Worm (Caenorhabditis elegans) whole organism, L1 larva: Measurements from ENCODE around the gene R04B5.5.
A peak's percentile ranks its signal among the peaks of the same experiment; 100 is the strongest.
"Not testable (repeated sequence)": the region's sequence is repeated elsewhere in the genome, so short reads cannot be mapped to it uniquely, and the experiment has no call there.

Experiments
- C16A3.4 ChIP-seq: fragments of 150-350 bp; optimal IDR thresholded peaks from 2 replicates; lab custom pipeline; 2014; ENCODE audit warnings: missing biosample characterization, missing genetic modification characterization
- alr-1 ChIP-seq: fragments of 200-800 bp; sonication (Bioruptor generic); optimal IDR thresholded peaks from 2 replicates; lab custom pipeline; 2018; ENCODE audit warnings: borderline replicate concordance, mild to moderate bottlenecking, missing genetic modification characterization, missing compliant biosample characterization
- ama-1 ChIP-seq: fragments of 150-350 bp; optimal IDR thresholded peaks from 2 replicates; lab custom pipeline; 2014
- blmp-1 ChIP-seq: fragments of 150-350 bp; optimal IDR thresholded peaks from 2 replicates; lab custom pipeline; 2014; ENCODE audit warnings: missing biosample characterization, missing genetic modification characterization
- ceh-63 ChIP-seq: fragments of 200-800 bp; sonication (Bioruptor generic); optimal IDR thresholded peaks from 2 replicates; lab custom pipeline; 2018; ENCODE audit warnings: mild to moderate bottlenecking, missing genetic modification characterization, missing compliant biosample characterization
- ceh-82 ChIP-seq, 3 experiments: fragments of 150-350 bp in 1 of 3; sonication (generic microtip) in 2 of 3; optimal IDR thresholded peaks; 2 replicates each; lab custom pipeline; 2014 to 2017; ENCODE audit warnings: missing biosample characterization in 3 of 3, missing genetic modification characterization in 3 of 3
- ceh-88 ChIP-seq: fragments of 200-800 bp; sonication (Bioruptor generic); IDR thresholded peaks from 2 replicates; pipeline ENCODE4 v1.3.6; 2022; ENCODE audit warnings: missing genetic modification characterization, missing compliant biosample characterization
- dpl-1 ChIP-seq, 3 experiments: fragments of 150-350 bp in 2 of 3; sonication (generic microtip) in 1 of 3; optimal IDR thresholded peaks; 2 replicates each; lab custom pipeline; 2014 to 2017; ENCODE audit warnings: missing biosample characterization in 3 of 3, missing genetic modification characterization in 3 of 3, missing genetic modification reagents in 3 of 3
- dsc-1 ChIP-seq: sonication (generic microtip); optimal IDR thresholded peaks from 2 replicates; lab custom pipeline; 2016; ENCODE audit warnings: mild to moderate bottlenecking, missing genetic modification characterization, missing compliant biosample characterization
- efl-1 ChIP-seq, 4 experiments: fragments of 150-350 bp; optimal IDR thresholded peaks in 3 of 4; peaks in 1 of 4; 1 replicate in 1 of 4; 2 replicates in 3 of 4; lab custom pipeline; 2014; ENCODE audit warnings: missing biosample characterization in 2 of 4, missing genetic modification characterization in 2 of 4, missing genetic modification reagents in 2 of 4
- egl-13 ChIP-seq: sonication (generic microtip); optimal IDR thresholded peaks from 2 replicates; lab custom pipeline; 2016; ENCODE audit warnings: missing genotype, missing genetic modification reagents, missing genetic modification characterization, missing compliant biosample characterization
- egl-27 ChIP-seq, 2 experiments: fragments of 150-350 bp in 1 of 2; sonication (generic microtip); optimal IDR thresholded peaks; 3 replicates each; lab custom pipeline; 2017 to 2018; ENCODE audit warnings: missing biosample characterization in 2 of 2, missing genetic modification characterization in 2 of 2, missing genetic modification reagents in 2 of 2
- elt-3 ChIP-seq, 6 experiments: fragments of 150-350 bp in 1 of 6; sonication (generic microtip); optimal IDR thresholded peaks; 2 replicates each; lab custom pipeline; 2017 to 2018; ENCODE audit warnings: missing biosample characterization in 6 of 6, missing genetic modification characterization in 6 of 6, inconsistent platforms in 1 of 6
- ets-5 ChIP-seq: fragments of 200-800 bp; sonication (Bioruptor generic); IDR thresholded peaks from 2 replicates; pipeline ENCODE4 v1.3.6; 2022; ENCODE audit warnings: missing genetic modification characterization, missing compliant biosample characterization
- fkh-10 ChIP-seq: sonication (generic microtip); optimal IDR thresholded peaks from 2 replicates; lab custom pipeline; 2017; ENCODE audit warnings: missing biosample characterization, missing genetic modification reagents, missing genetic modification characterization
- fkh-4 ChIP-seq: sonication (generic microtip); optimal IDR thresholded peaks from 2 replicates; lab custom pipeline; 2016; ENCODE audit warnings: missing compliant biosample characterization, missing genetic modification characterization, borderline replicate concordance
- fkh-8 ChIP-seq: sonication (generic microtip); optimal IDR thresholded peaks from 2 replicates; lab custom pipeline; 2016; ENCODE audit warnings: mild to moderate bottlenecking, missing genetic modification characterization, missing compliant biosample characterization
- grh-1 ChIP-seq: fragments of 200-800 bp; sonication (Bioruptor generic); IDR thresholded peaks from 2 replicates; pipeline ENCODE4 v1.3.6; 2022; ENCODE audit warnings: missing genetic modification reagents, missing genetic modification characterization, missing compliant biosample characterization
- hlh-17 ChIP-seq: fragments of 200-800 bp; sonication (Bioruptor generic); optimal IDR thresholded peaks from 2 replicates; lab custom pipeline; 2018; ENCODE audit warnings: missing genetic modification characterization, mild to moderate bottlenecking, missing compliant biosample characterization, moderate library complexity, borderline replicate concordance
- isw-1 ChIP-seq: fragments of 200-800 bp; sonication (Bioruptor generic); IDR thresholded peaks from 2 replicates; pipeline ENCODE4 v1.3.6; 2022; ENCODE audit warnings: missing genetic modification characterization, missing compliant biosample characterization
- lin-13 ChIP-seq: fragments of 150-350 bp; optimal IDR thresholded peaks from 2 replicates; lab custom pipeline; 2014; ENCODE audit warnings: missing biosample characterization, missing genetic modification reagents, missing genetic modification characterization
- lin-14 ChIP-seq: fragments of 200-800 bp; sonication (Bioruptor generic); optimal IDR thresholded peaks from 2 replicates; lab custom pipeline; 2018; ENCODE audit warnings: mild to moderate bottlenecking, missing genetic modification characterization, moderate library complexity, missing compliant biosample characterization
- lin-35 ChIP-seq, 2 experiments: fragments of 150-350 bp; optimal IDR thresholded peaks; 2 replicates each; lab custom pipeline; 2014; ENCODE audit warnings: missing biosample characterization in 2 of 2, missing genetic modification characterization in 2 of 2, missing genetic modification reagents in 2 of 2
- lin-39 ChIP-seq: fragments of 150-350 bp; optimal IDR thresholded peaks from 2 replicates; lab custom pipeline; 2014; ENCODE audit warnings: missing biosample characterization, missing genetic modification reagents, missing genetic modification characterization
- lir-3 ChIP-seq: sonication (generic microtip); optimal IDR thresholded peaks from 2 replicates; lab custom pipeline; 2016; ENCODE audit warnings: mild to moderate bottlenecking, missing genetic modification characterization, moderate library complexity, missing compliant biosample characterization; ENCODE audit not compliant: poor library complexity
- nhr-11 ChIP-seq: fragments of 150-350 bp; optimal IDR thresholded peaks from 2 replicates; lab custom pipeline; 2014; ENCODE audit warnings: missing biosample characterization, missing genetic modification characterization
- nhr-12 ChIP-seq: sonication (generic microtip); optimal IDR thresholded peaks from 2 replicates; lab custom pipeline; 2017; ENCODE audit warnings: missing biosample characterization, missing genetic modification characterization
- nhr-19 ChIP-seq: fragments of 200-800 bp; sonication (Bioruptor generic); conservative IDR thresholded peaks from 2 replicates; pipeline ENCODE4 v1.3.6; 2022; ENCODE audit warnings: missing genetic modification characterization, missing compliant biosample characterization
- nhr-237 ChIP-seq: fragments of 150-350 bp; optimal IDR thresholded peaks from 2 replicates; lab custom pipeline; 2014; ENCODE audit warnings: missing biosample characterization, missing genetic modification characterization
- nhr-76 ChIP-seq: sonication (generic microtip); optimal IDR thresholded peaks from 2 replicates; lab custom pipeline; 2017; ENCODE audit warnings: missing biosample characterization, missing genetic modification characterization
- nhr-77 ChIP-seq: fragments of 150-350 bp; optimal IDR thresholded peaks from 2 replicates; lab custom pipeline; 2014; ENCODE audit warnings: missing biosample characterization, missing genetic modification characterization
- nhr-85 ChIP-seq: sonication (generic microtip); peaks from one replicate; lab custom pipeline; 2016; ENCODE audit warnings: missing genetic modification characterization, inconsistent platforms, missing compliant biosample characterization
- pag-3 ChIP-seq: sonication (generic microtip); optimal IDR thresholded peaks from 2 replicates; lab custom pipeline; 2017; ENCODE audit warnings: missing genetic modification characterization, mild to moderate bottlenecking, missing compliant biosample characterization, antibody characterized with exemption, borderline replicate concordance; ENCODE audit not compliant: insufficient read depth
- snpc-4 ChIP-seq: fragments of 150-350 bp; optimal IDR thresholded peaks from 2 replicates; lab custom pipeline; 2014; ENCODE audit warnings: missing biosample characterization, missing genetic modification characterization
- snu-23 ChIP-seq: sonication (generic microtip); optimal IDR thresholded peaks from 2 replicates; lab custom pipeline; 2016; ENCODE audit warnings: missing genetic modification characterization, missing compliant biosample characterization
- unc-86 ChIP-seq: sonication (generic microtip); optimal IDR thresholded peaks from 2 replicates; lab custom pipeline; 2016; ENCODE audit warnings: missing genetic modification characterization, missing compliant biosample characterization
- unc-98 ChIP-seq: fragments of 200-800 bp; sonication (Bioruptor generic); IDR thresholded peaks from 2 replicates; pipeline ENCODE4 v1.3.6; 2022; ENCODE audit warnings: missing genetic modification characterization, missing compliant biosample characterization
- vab-15 ChIP-seq: sonication (generic microtip); optimal IDR thresholded peaks from 2 replicates; lab custom pipeline; 2017; ENCODE audit warnings: missing genotype, mild to moderate bottlenecking, missing genetic modification characterization, missing compliant biosample characterization
- xbp-1 ChIP-seq: sonication (generic microtip); optimal IDR thresholded peaks from 2 replicates; lab custom pipeline; 2016; ENCODE audit warnings: missing genetic modification characterization, missing compliant biosample characterization

R04B5.5 gene

ce11 chrV:10046503-10046902 lies 40.8 kb upstream of the R04B5.5 start (continued):
- no peak for TF ChIP-seq pag-3
- peak; percentile 54 for TF ChIP-seq lin-14 (GFP tag; lab: Kevin White, UChicago)
- peak in 1 of 2 experiments; percentile 16 for TF ChIP-seq lin-35 (GFP tag; optimal IDR thresholded peaks at IDR 0.05; lab: Kevin White, UChicago)
- TF ChIP-seq ceh-82 (tag; optimal IDR thresholded peaks at IDR 0.05; lab: Kevin White, UChicago): no peak
- TF ChIP-seq fkh-10 (GFP tag; lab: Kevin White, UChicago): no peak
- peak; percentile 24 for TF ChIP-seq xbp-1 (tag; lab: Kevin White, UChicago)
- no peak for TF ChIP-seq lir-3 (tag; lab: Kevin White, UChicago)
- TF ChIP-seq nhr-76: no peak
- TF ChIP-seq unc-86 (tag; lab: Kevin White, UChicago): no peak
- TF ChIP-seq ceh-88 (GFP tag; lab: Robert Waterston, UW): no peak
- no peak for TF ChIP-seq nhr-237 (tag; lab: Kevin White, UChicago)
- no peak for TF ChIP-seq dpl-1 (GFP tag; optimal IDR thresholded peaks at IDR 0.05; lab: Kevin White, UChicago)
- TF ChIP-seq snu-23 (GFP tag; lab: Kevin White, UChicago): peak; percentile 1
- TF ChIP-seq fkh-4 (tag; lab: Kevin White, UChicago): no peak
- no peak for TF ChIP-seq vab-15 (tag; lab: Kevin White, UChicago)
- TF ChIP-seq ama-1 (lab: Kevin White, UChicago): no peak
- TF ChIP-seq grh-1 (GFP tag; lab: Robert Waterston, UW): no peak
- TF ChIP-seq nhr-12 (tag; lab: Kevin White, UChicago): no peak
- TF ChIP-seq lin-13 (GFP tag; lab: Kevin White, UChicago): no peak
- TF ChIP-seq alr-1 (tag; lab: Kevin White, UChicago): no peak

ce11 chrV:10047189-10047588 lies 40.1 kb upstream of the R04B5.5 start:
- no peak for TF ChIP-seq grh-1 (GFP tag; lab: Robert Waterston, UW)
- TF ChIP-seq, all 84 proteins: peak for 0

ce11 chrV:10049192-10049816 lies 38.0 kb upstream of the R04B5.5 start:
- TF ChIP-seq nhr-19 (peak; percentile 42), isw-1 (peak; percentile 12; the same call in 1 of the 2 replicates), grh-1 (GFP tag; lab: Robert Waterston, UW) (peak; percentile 74), efl-1 (GFP tag; optimal IDR thresholded peaks at IDR 0.05 in 1 of 2; lab: Kevin White, UChicago) (peak in 1 of 2 experiments; percentile 78)
- not testable (repeated sequence) for TF ChIP-seq efl-1 (optimal IDR thresholded peaks at IDR 0.05; lab: Kevin White, UChicago)

- TF ChIP-seq nhr-11 (tag; lab: Kevin White, UChicago): no peak
- no peak for TF ChIP-seq egl-27 (tag; optimal IDR thresholded peaks at IDR 0.05; lab: Kevin White, UChicago)
- TF ChIP-seq alr-1 (tag; lab: Kevin White, UChicago): no peak
- TF ChIP-seq dsc-1: no peak
- TF ChIP-seq nhr-77 (tag; lab: Kevin White, UChicago): no peak
- TF ChIP-seq ceh-63 (GFP tag; lab: Kevin White, UChicago): no peak
- no peak for TF ChIP-seq ets-5 (GFP tag; lab: Robert Waterston, UW)
- TF ChIP-seq C16A3.4 (tag; lab: Kevin White, UChicago): no peak
- TF ChIP-seq fkh-8 (tag; lab: Kevin White, UChicago): no peak
- TF ChIP-seq unc-98 (GFP tag; lab: Robert Waterston, UW): no peak
- no peak for TF ChIP-seq lin-35 (GFP tag; optimal IDR thresholded peaks at IDR 0.05; lab: Kevin White, UChicago)
- no peak for TF ChIP-seq ama-1 (lab: Kevin White, UChicago)
- no peak for TF ChIP-seq snpc-4 (tag; lab: Kevin White, UChicago)
- TF ChIP-seq hlh-17 (GFP tag; lab: Kevin White, UChicago): no peak
- no peak for TF ChIP-seq nhr-85
- TF ChIP-seq blmp-1 (tag; lab: Kevin White, UChicago): no peak
- TF ChIP-seq elt-3 (tag; optimal IDR thresholded peaks at IDR 0.05; lab: Kevin White, UChicago): no peak
- no peak for TF ChIP-seq lin-39 (tag; lab: Kevin White, UChicago)
- no peak for TF ChIP-seq egl-13 (tag; lab: Kevin White, UChicago)
These were observed 35.4 kb upstream of the R04B5.5 start, which contains the start of gene str-118 for ce11 chrV:10051855-10052254. Gene str-118, plus strand, starts transcription at chrV:10052155.
